Fruit fly (Drosophila melanogaster) whole organism, adult: ENCODE measurements around the gene Rfk.
A peak's percentile ranks its signal among the peaks of the same experiment; 100 is the strongest.

Experiments used
- CG33017 ChIP-seq: fragments of 200-800 bp; sonication (Bioruptor generic); optimal IDR thresholded peaks from 2 replicates; lab custom pipeline; 2018; ENCODE audit warnings: missing biosample characterization, mild to moderate bottlenecking, missing genetic modification characterization, moderate library complexity
- CG7101 ChIP-seq: fragments of 200-800 bp; sonication (Bioruptor generic); optimal IDR thresholded peaks from 2 replicates; lab custom pipeline; 2018; ENCODE audit warnings: missing biosample characterization, mild to moderate bottlenecking, missing genetic modification characterization, moderate library complexity
- Crg-1 ChIP-seq: fragments of 200-800 bp; sonication (Bioruptor generic); optimal IDR thresholded peaks from 2 replicates; lab custom pipeline; 2016; ENCODE audit warnings: missing biosample characterization, missing genetic modification characterization
- Hr96 ChIP-seq: fragments of 200-800 bp; sonication (Bioruptor generic); optimal IDR thresholded peaks from 2 replicates; lab custom pipeline; 2016; ENCODE audit warnings: missing biosample characterization, missing genetic modification characterization
- cic ChIP-seq: fragments of 200-800 bp; sonication (Bioruptor generic); optimal IDR thresholded peaks from 2 replicates; lab custom pipeline; 2017; ENCODE audit warnings: missing biosample characterization, mild to moderate bottlenecking, missing genetic modification characterization, moderate library complexity
- pad ChIP-seq: fragments of 200-800 bp; sonication (Bioruptor generic); optimal IDR thresholded peaks from 3 replicates; lab custom pipeline; 2017; ENCODE audit warnings: missing biosample characterization, missing genetic modification characterization, mild to moderate bottlenecking, moderate library complexity, missing genetic modification reagents

DNA sequence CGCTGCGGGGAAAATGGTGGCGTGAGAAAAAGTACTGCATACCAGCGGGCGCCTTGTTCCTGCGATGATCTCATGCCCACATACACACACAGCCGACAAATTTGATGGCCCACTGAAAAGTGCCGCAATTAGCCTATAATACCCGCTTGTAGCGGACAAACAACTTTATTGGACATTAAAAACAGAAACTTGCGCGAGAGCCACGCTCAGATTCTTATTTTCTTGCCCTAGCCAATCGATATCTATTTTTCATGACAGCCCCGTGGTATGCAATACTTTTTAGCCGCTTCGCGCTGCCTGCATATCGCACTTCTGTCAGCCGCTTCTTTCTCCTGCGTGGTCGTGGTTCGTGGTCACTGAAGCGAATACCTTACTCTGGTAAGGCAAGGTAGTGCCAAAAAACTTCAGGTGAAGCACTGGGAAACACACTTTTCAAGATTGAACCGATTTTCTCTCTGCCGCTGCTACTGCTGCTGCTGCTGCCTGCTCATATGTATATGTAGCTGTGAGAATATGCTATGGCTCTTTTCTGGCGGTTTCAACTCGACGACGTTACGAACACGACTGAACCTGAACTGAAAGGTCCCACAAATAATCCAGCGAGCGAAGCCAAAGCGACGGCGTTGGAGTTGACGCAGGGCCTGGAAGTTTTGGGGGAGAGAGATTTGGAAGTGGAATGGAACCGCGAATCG is 26.8 kb downstream of the Rfk start, which contains the start of gene CG17816:
- TF ChIP-seq cic (GFP tag; lab: Kevin White, UChicago) (no peak), Crg-1 (GFP tag; lab: Kevin White, UChicago) (no peak), CG33017 (tag; lab: Kevin White, UChicago) (no peak), CG7101 (tag; lab: Kevin White, UChicago) (no peak), Hr96 (GFP tag; lab: Kevin White, UChicago) (no peak), pad (GFP tag; lab: Kevin White, UChicago) (peak; percentile 32)
